Fruit fly (Drosophila melanogaster): Measurements from ENCODE around the gene CG9175.

CG9175 gene

dm6 chr2L:6124815-6125214 lies 26.0 kb upstream of the CG9175 start, which contains the start of gene Arpc4 (continued):
- peak; percentile 41 for TF ChIP-seq Ssrp (tag; optimal IDR thresholded peaks at IDR 0.05)
- peak; percentile 10 for TF ChIP-seq D19A (tag; optimal IDR thresholded peaks at IDR 0.05)
- TF ChIP-seq Sry-β (GFP tag; optimal IDR thresholded peaks at IDR 0.05): no peak
- TF ChIP-seq Optix (GFP tag; IDR thresholded peaks at IDR 0.05): no peak
- peak; percentile 7 for TF ChIP-seq gsb-n (tag; optimal IDR thresholded peaks at IDR 0.05)
- no peak for TF ChIP-seq tio (GFP tag; optimal IDR thresholded peaks at IDR 0.05)
- TF ChIP-seq nau (GFP tag; optimal IDR thresholded peaks at IDR 0.05): no peak
- no peak for TF ChIP-seq da (GFP tag; optimal IDR thresholded peaks at IDR 0.05)
- TF ChIP-seq CG5953 (GFP tag; IDR thresholded peaks at IDR 0.05): peak; percentile 69
- TF ChIP-seq CG30403 (GFP tag; optimal IDR thresholded peaks at IDR 0.05): peak; percentile 70
- peak; percentile 63 for TF ChIP-seq klu (GFP tag; IDR thresholded peaks at IDR 0.05)
- TF ChIP-seq sug (tag; optimal IDR thresholded peaks at IDR 0.05): no peak
- no peak for TF ChIP-seq sr (GFP tag; IDR thresholded peaks at IDR 0.05)
- TF ChIP-seq Six4 (GFP tag; optimal IDR thresholded peaks at IDR 0.05): peak; percentile 39
- no peak for TF ChIP-seq org-1 (GFP tag; optimal IDR thresholded peaks at IDR 0.05)
- no peak for TF ChIP-seq otp (GFP tag; IDR thresholded peaks at IDR 0.05)
- TF ChIP-seq vvl (GFP tag; IDR thresholded peaks at IDR 0.05): peak; percentile 91
- TF ChIP-seq CG3281 (GFP tag; optimal IDR thresholded peaks at IDR 0.05): no peak
- peak in 1 of 2 experiments; percentile 65 for TF ChIP-seq chif (GFP tag; optimal IDR thresholded peaks at IDR 0.05)
- TF ChIP-seq MESR4 (GFP tag; optimal IDR thresholded peaks at IDR 0.05): no peak
- TF ChIP-seq CG7928 (GFP tag; optimal IDR thresholded peaks at IDR 0.05): peak; percentile 71
- no peak for TF ChIP-seq Deaf1 (tag; optimal IDR thresholded peaks at IDR 0.05)
- no peak for TF ChIP-seq grau (tag; optimal IDR thresholded peaks at IDR 0.05)
- no peak for TF ChIP-seq ato (GFP tag; IDR thresholded peaks at IDR 0.05; ENCODE audit: partially characterized antibody)
- TF ChIP-seq CG15479 (GFP tag; optimal IDR thresholded peaks at IDR 0.05): no peak
- no peak for TF ChIP-seq CG7987 (GFP tag; optimal IDR thresholded peaks at IDR 0.05)
- no peak for TF ChIP-seq Hey (tag; optimal IDR thresholded peaks at IDR 0.05)
- peak; percentile 23 for TF ChIP-seq CG7271 (tag; optimal IDR thresholded peaks at IDR 0.05)
- no peak for TF ChIP-seq CG10321 (GFP tag; IDR thresholded peaks at IDR 0.05)
- TF ChIP-seq gfzf (GFP tag; optimal IDR thresholded peaks at IDR 0.05): peak; percentile 80
- peak; percentile 48 for TF ChIP-seq CG10209 (GFP tag; optimal IDR thresholded peaks at IDR 0.05)
- no peak for TF ChIP-seq en (GFP tag; optimal IDR thresholded peaks at IDR 0.05)
- peak; percentile 54 for TF ChIP-seq CG13624 (GFP tag; optimal IDR thresholded peaks at IDR 0.05)
- peak; percentile 61 for TF ChIP-seq CG13424 (tag; optimal IDR thresholded peaks at IDR 0.05)
- TF ChIP-seq HLH54F (GFP tag; optimal IDR thresholded peaks at IDR 0.05): peak; percentile 61
- no peak for TF ChIP-seq Atf3 (GFP tag; optimal IDR thresholded peaks at IDR 0.05)
- TF ChIP-seq rib (GFP tag; IDR thresholded peaks at IDR 0.05): no peak
- TF ChIP-seq shn (GFP tag; optimal IDR thresholded peaks at IDR 0.05): peak; percentile 37
- TF ChIP-seq corto (GFP tag; optimal IDR thresholded peaks at IDR 0.05): no peak
- 0 out of 2 replicates have a peak, but pooled peaks have one; percentile 19 for TF ChIP-seq dimm (GFP tag; IDR thresholded peaks at IDR 0.05)
- TF ChIP-seq Xbp1 (GFP tag; optimal IDR thresholded peaks at IDR 0.05): peak; percentile 62
- TF ChIP-seq CG2202 (tag; optimal IDR thresholded peaks at IDR 0.05): peak; percentile 14
- TF ChIP-seq lmd (GFP tag; IDR thresholded peaks at IDR 0.05): peak; percentile 74
- TF ChIP-seq Max (GFP tag; optimal IDR thresholded peaks at IDR 0.05): peak; percentile 20
- peak; percentile 82 for TF ChIP-seq sens (GFP tag)
- TF ChIP-seq CG8765 (GFP tag; IDR thresholded peaks at IDR 0.05): peak; percentile 42; the same call in 1 of the 2 replicates
- TF ChIP-seq tup (GFP tag; optimal IDR thresholded peaks at IDR 0.05): no peak
- no peak for TF ChIP-seq hbn (GFP tag; IDR thresholded peaks at IDR 0.05; ENCODE audit: partially characterized antibody)
- TF ChIP-seq sim (GFP tag; IDR thresholded peaks at IDR 0.05): no peak
- TF ChIP-seq HLH3B (GFP tag; IDR thresholded peaks at IDR 0.05): peak; percentile 66
- TF ChIP-seq sqz (GFP tag; optimal IDR thresholded peaks at IDR 0.05): no peak
- TF ChIP-seq pb (GFP tag; optimal IDR thresholded peaks at IDR 0.05): no peak
